Worm (Caenorhabditis elegans): Measurements from ENCODE around the gene srsx-29.

The srsx-29 gene

DNA sequence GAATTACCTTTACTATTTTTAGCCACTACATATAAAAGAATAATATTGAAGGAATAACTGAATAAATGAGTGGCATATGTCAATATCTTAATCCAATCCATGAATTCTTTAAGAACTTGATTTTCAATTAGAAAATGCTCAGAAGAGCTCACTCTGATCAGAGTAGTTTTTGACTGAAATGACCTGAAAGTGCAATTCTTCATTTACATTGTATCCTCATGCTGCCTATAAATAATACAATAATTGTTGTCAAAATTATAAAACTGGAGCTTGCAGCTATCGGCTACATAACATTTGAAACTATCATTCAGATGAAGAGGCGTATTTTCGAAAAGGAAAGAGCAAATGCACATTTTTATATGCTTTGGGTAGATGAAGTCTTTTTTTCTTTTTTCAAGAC, 32.1 kb upstream of the srsx-29 start, which contains the start of gene srxa-19:
srxa-19 (minus strand) TSS at position 101 of the 400 bp plus-strand sequence.
- TF ChIP-seq zfh-2 (GFP tag; conservative IDR thresholded peaks at IDR 0.05) = no peak
- TF ChIP-seq snpc-3.4 (tag; optimal IDR thresholded peaks at IDR 0.05) = no peak
- TF ChIP-seq F39B2.1 (GFP tag; IDR thresholded peaks at IDR 0.05) = no peak
- TF ChIP-seq aptf-2 (GFP tag; conservative IDR thresholded peaks at IDR 0.05) = no peak
- TF ChIP-seq aptf-3 (GFP tag; IDR thresholded peaks at IDR 0.05) = no peak
- TF ChIP-seq egl-18 (GFP tag; IDR thresholded peaks at IDR 0.05) = no peak
- no peak for TF ChIP-seq nhr-120 (GFP tag; IDR thresholded peaks at IDR 0.05)
- TF ChIP-seq nfyb-1 (GFP tag; IDR thresholded peaks at IDR 0.05) = no peak
- TF ChIP-seq hmg-20 (GFP tag; IDR thresholded peaks at IDR 0.05) = no peak
- TF ChIP-seq dox-1 (GFP tag; IDR thresholded peaks at IDR 0.05) = no peak

DNA sequence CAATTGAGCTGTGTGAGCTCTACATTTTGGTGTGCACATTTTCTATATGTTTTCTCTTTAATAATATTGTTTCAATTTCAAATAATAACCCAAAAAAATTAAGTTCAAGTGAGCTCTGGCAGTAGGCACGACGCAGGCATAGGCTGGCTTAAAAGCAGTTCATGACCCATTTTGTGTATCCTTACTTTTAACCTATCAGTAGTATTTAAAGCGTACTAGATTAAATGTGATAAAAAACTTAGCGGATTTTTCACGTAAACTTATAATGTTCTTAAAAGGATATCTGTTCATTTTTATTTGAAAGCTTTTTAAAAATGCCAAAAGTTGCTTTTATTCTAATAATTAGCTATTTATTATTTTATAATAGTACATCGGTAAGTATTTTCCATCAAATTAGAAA, 31.5 kb upstream of the srsx-29 start, which contains the start of gene C08B6.6:
C08B6.6 (plus strand) TSS at position 301 of the 400 bp plus-strand sequence.
- TF ChIP-seq ztf-28 (GFP tag; IDR thresholded peaks at IDR 0.05) = no peak
- TF ChIP-seq lin-35 (GFP tag; optimal IDR thresholded peaks at IDR 0.05) = no peak
- TF ChIP-seq B0336.3 (GFP tag; IDR thresholded peaks at IDR 0.05) = no peak
- no peak for TF ChIP-seq ztf-22 (GFP tag; optimal IDR thresholded peaks at IDR 0.05)
- TF ChIP-seq lag-1 (GFP tag; IDR thresholded peaks at IDR 0.05) = no peak
- no peak for TF ChIP-seq F23B12.7 (tag; optimal IDR thresholded peaks at IDR 0.05; ENCODE audit: insufficient read depth)
- TF ChIP-seq K11D2.4 (GFP tag; IDR thresholded peaks at IDR 0.05) = no peak

DNA sequence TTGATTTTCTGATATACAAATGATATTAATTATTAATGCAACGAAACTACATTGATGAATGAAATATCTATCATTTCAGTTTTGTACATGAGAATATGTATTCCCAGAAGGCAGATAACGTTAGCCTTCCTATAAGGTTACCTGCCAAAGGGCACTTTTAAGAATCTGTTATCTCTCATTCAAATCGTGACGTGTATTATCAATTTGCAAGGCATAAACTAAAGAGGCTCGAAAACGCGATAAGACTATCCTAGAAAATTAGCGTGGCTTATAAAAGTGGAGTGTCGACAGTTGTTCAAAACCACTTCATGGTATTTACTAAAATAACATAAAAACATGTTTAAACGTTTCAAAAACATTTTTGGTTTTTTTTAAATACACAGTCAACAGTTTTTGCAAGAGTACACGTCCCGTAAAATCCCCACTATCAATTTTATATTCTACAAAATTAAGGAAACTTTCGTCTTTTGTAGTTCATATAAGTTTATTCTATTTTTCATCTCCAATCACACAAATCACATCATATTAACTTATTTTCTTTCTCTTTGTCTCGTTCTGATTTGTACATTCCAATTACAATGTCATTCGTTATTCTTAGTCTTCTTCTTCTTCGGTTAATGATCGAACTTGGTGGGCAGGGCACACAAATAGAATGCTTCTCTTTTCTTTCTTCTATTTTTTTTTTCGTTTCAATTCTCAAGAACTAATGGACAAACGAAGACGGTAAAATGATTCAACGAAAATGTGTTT, 29.8 kb upstream of the srsx-29 start, which contains the start of gene C08B6.10:
C08B6.10 (plus strand) TSS at position 700 of the 750 bp plus-strand sequence.
- TF ChIP-seq ztf-3 (GFP tag; optimal IDR thresholded peaks at IDR 0.05) = no peak
- TF ChIP-seq attf-3 (GFP tag; conservative IDR thresholded peaks at IDR 0.05) = no peak
- no peak for TF ChIP-seq dox-1 (GFP tag; IDR thresholded peaks at IDR 0.05)
- TF ChIP-seq repo-1 (tag; optimal IDR thresholded peaks at IDR 0.05) = no peak
- TF ChIP-seq sdz-38 (tag; optimal IDR thresholded peaks at IDR 0.05) = no peak

DNA sequence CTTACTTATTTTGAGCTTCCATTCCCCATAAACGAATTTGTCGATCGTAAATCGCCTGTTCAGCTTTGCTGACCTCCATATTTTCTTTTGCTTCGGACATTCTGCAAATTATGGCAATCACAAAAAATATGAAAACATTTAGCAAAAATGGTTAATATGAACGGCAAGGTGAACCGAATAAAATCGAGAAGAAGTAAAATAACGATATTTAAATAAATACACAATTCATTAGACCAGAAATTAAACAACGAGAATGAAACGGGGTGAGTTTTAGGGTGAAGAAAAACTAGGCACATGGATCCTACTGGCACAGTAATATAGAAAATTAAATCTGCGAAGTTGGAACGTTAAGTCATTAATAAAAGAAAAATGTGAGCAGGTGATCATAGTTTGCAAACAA, 24.6 kb upstream of the srsx-29 start, which contains the start of gene aos-1:
aos-1 (minus strand) TSS at position 101 of the 400 bp plus-strand sequence.
- no peak for TF ChIP-seq dox-1 (GFP tag; IDR thresholded peaks at IDR 0.05)
- no peak for TF ChIP-seq mel-28 (tag; optimal IDR thresholded peaks at IDR 0.05; ENCODE audit: borderline replicate concordance)
- no peak for TF ChIP-seq ekl-4 (GFP tag; IDR thresholded peaks at IDR 0.05)
- no peak for TF ChIP-seq F10E7.11 (tag; optimal IDR thresholded peaks at IDR 0.05)
- TF ChIP-seq B0336.3 (GFP tag; IDR thresholded peaks at IDR 0.05) = no peak
- no peak for TF ChIP-seq sptf-2 (GFP tag; optimal IDR thresholded peaks at IDR 0.05)
- TF ChIP-seq ets-4 (GFP tag; optimal IDR thresholded peaks at IDR 0.05) = no peak

DNA sequence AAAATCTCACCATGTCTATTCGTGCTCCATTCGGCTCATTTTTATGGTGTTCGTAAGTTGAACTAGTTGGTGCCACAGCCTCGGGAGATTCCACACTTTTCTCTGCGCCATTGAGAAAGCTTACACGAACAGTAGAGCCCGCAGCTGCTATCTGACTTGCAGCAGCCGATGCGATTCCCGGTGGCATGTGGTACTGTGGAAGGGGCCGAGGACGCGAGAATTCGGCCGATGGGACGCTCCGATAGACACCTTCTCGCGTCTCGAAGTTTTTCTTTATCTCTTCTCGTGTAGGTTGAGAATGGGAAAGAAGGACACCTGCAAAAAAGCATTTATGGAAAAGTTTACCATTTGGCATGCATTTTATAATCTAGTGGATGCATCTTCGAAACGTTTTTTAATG, 21.5 kb upstream of the srsx-29 start:
- TF ChIP-seq rcor-1 (GFP tag; IDR thresholded peaks at IDR 0.05) (no peak), zfh-2 (GFP tag; conservative IDR thresholded peaks at IDR 0.05) (peak; percentile 64)

DNA sequence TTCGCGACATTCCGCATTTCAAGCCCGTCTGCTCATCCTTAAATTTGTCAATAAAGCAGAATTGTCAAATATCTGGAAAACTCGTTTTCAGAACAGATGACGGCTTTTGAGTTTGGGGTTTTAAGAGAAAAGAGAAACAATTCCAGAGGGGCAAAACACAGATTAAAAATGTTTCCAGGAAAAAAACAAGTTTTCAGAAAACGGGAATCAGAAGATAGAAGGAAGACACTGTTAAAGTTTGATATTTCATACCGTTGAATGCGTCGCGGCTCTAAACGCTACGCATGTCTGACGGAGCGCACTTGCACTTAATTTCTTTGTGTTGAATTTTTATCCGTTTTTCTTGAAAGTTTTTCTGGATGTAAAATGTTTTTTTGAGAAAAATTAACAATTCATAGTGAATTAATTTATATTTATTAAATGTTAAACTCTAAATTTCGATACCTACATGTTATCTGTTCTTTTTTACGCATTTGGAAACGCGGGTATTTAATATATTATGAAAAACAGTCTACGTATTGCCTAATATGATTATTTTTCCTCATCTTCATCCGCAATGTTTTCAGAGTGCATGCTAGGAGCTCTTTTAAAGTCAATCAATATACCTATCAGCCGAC, 20.6 kb upstream of the srsx-29 start, which contains the start of the genes C08B6.18, wdr-20 and C08B6.8:
C08B6.18 (minus strand) TSS at position 51 of the 617 bp plus-strand sequence.
wdr-20 (minus strand) TSS at position 82 of the 617 bp plus-strand sequence.
C08B6.8 (plus strand) TSS at position 567 of the 617 bp plus-strand sequence.
- no peak for TF ChIP-seq hmg-20 (GFP tag; IDR thresholded peaks at IDR 0.05)
- no peak for TF ChIP-seq attf-5 (GFP tag; optimal IDR thresholded peaks at IDR 0.05)
- TF ChIP-seq ekl-4 (GFP tag; IDR thresholded peaks at IDR 0.05) = no peak
- TF ChIP-seq B0035.1 (tag; optimal IDR thresholded peaks at IDR 0.05) = no peak
- TF ChIP-seq lag-1 (GFP tag; IDR thresholded peaks at IDR 0.05) = no peak
- no peak for TF ChIP-seq ztf-25 (GFP tag; IDR thresholded peaks at IDR 0.05)
- TF ChIP-seq snpc-1.1 (tag; optimal IDR thresholded peaks at IDR 0.05; ENCODE audit: insufficient read depth) = no peak
- TF ChIP-seq snpc-4 (GFP tag; optimal IDR thresholded peaks at IDR 0.05) = no peak
- peak in 1 of 4 experiments; percentile 35 for TF ChIP-seq snpc-4 (tag; optimal IDR thresholded peaks at IDR 0.05)
- no peak for TF ChIP-seq mes-4 (tag; optimal IDR thresholded peaks at IDR 0.05)
- TF ChIP-seq Y56A3A.18 (GFP tag; IDR thresholded peaks at IDR 0.05) = no peak
- peak; percentile 89 for TF ChIP-seq madf-3 (GFP tag; IDR thresholded peaks at IDR 0.05)
- TF ChIP-seq unc-62 (GFP tag; optimal IDR thresholded peaks at IDR 0.05) = no peak
- TF ChIP-seq F55B11.4 (tag; optimal IDR thresholded peaks at IDR 0.05; ENCODE audit: borderline replicate concordance, insufficient read depth) = no peak
